Fruit fly (Drosophila melanogaster) whole organism, prepupa: ENCODE measurements around the gene CG13369.

ENCODE experiments used
- CG10631 ChIP-seq: fragments of 200-800 bp; sonication (Bioruptor generic); optimal IDR thresholded peaks from 2 replicates; lab custom pipeline; 2016; ENCODE audit warnings: missing biosample characterization, missing genetic modification characterization
- CG10669 ChIP-seq: fragments of 200-800 bp; sonication (Bioruptor generic); optimal IDR thresholded peaks from 3 replicates; lab custom pipeline; 2018; ENCODE audit warnings: missing biosample characterization, mild to moderate bottlenecking, missing genetic modification characterization, moderate library complexity
- CG11294 ChIP-seq: fragments of 200-800 bp; sonication (Bioruptor generic); IDR thresholded peaks from 2 replicates; pipeline ENCODE4 v1.3.6; 2022; ENCODE audit warnings: missing biosample characterization, missing genetic modification characterization
- CG11902 ChIP-seq: fragments of 200-800 bp; sonication (Bioruptor generic); optimal IDR thresholded peaks from 3 replicates; lab custom pipeline; 2016; ENCODE audit warnings: missing biosample characterization, missing genetic modification characterization
- CG15336 ChIP-seq: fragments of 200-800 bp; sonication (Bioruptor generic); IDR thresholded peaks from 2 replicates; pipeline ENCODE4 v1.3.6; 2022; ENCODE audit warnings: missing biosample characterization, missing genetic modification characterization
- CG16779 ChIP-seq: fragments of 200-800 bp; sonication (Bioruptor generic); optimal IDR thresholded peaks from 3 replicates; lab custom pipeline; 2017; ENCODE audit warnings: missing biosample characterization, mild to moderate bottlenecking, missing genetic modification characterization
- CG31627 ChIP-seq: fragments of 200-800 bp; sonication (Bioruptor generic); optimal IDR thresholded peaks from 3 replicates; lab custom pipeline; 2016; ENCODE audit warnings: missing biosample characterization, missing genetic modification characterization
- CG32006 ChIP-seq: fragments of 200-800 bp; sonication (Bioruptor generic); optimal IDR thresholded peaks from 3 replicates; lab custom pipeline; 2017; ENCODE audit warnings: missing biosample characterization, mild to moderate bottlenecking, missing genetic modification characterization
- CG34406 ChIP-seq: fragments of 200-800 bp; sonication (Bioruptor generic); optimal IDR thresholded peaks from 3 replicates; lab custom pipeline; 2016; ENCODE audit warnings: missing biosample characterization, missing genetic modification characterization
- CG3919 ChIP-seq: fragments of 200-800 bp; sonication (Bioruptor generic); optimal IDR thresholded peaks from 3 replicates; lab custom pipeline; 2016; ENCODE audit warnings: missing biosample characterization, missing genetic modification characterization
- CG4318 ChIP-seq: fragments of 200-800 bp; sonication (Bioruptor generic); optimal IDR thresholded peaks from 3 replicates; lab custom pipeline; 2017; ENCODE audit warnings: missing biosample characterization, mild to moderate bottlenecking, missing genetic modification characterization
- CG6792 ChIP-seq: fragments of 200-800 bp; sonication (Bioruptor generic); optimal IDR thresholded peaks from 3 replicates; lab custom pipeline; 2016; ENCODE audit warnings: missing biosample characterization, missing genetic modification characterization
- CG6808 ChIP-seq: fragments of 200-800 bp; sonication (Bioruptor generic); optimal IDR thresholded peaks from 3 replicates; lab custom pipeline; 2017; ENCODE audit warnings: missing biosample characterization, missing genetic modification characterization, mild to moderate bottlenecking, moderate library complexity, missing genetic modification reagents
- CG6854 ChIP-seq: fragments of 200-800 bp; sonication (Bioruptor generic); optimal IDR thresholded peaks from 2 replicates; lab custom pipeline; 2017; ENCODE audit warnings: missing biosample characterization, mild to moderate bottlenecking, missing genetic modification characterization
- CG8119 ChIP-seq: fragments of 200-800 bp; sonication (Bioruptor generic); IDR thresholded peaks from 3 replicates; pipeline ENCODE4 v1.3.6; 2022; ENCODE audit warnings: missing biosample characterization, missing genetic modification characterization
- CG9139 ChIP-seq: fragments of 200-800 bp; sonication (Bioruptor generic); optimal IDR thresholded peaks from 3 replicates; lab custom pipeline; 2017; ENCODE audit warnings: missing biosample characterization, mild to moderate bottlenecking, missing genetic modification characterization
- Eip75B ChIP-seq: fragments of 200-800 bp; sonication (Bioruptor generic); optimal IDR thresholded peaks from 3 replicates; lab custom pipeline; 2016; ENCODE audit warnings: missing biosample characterization, missing genetic modification characterization
- Eip78C ChIP-seq: fragments of 200-800 bp; sonication (Bioruptor generic); peaks from one replicate; lab custom pipeline; 2016; ENCODE audit warnings: missing biosample characterization, missing genetic modification characterization
- Ets21C ChIP-seq: fragments of 200-800 bp; sonication (Bioruptor generic); optimal IDR thresholded peaks from 3 replicates; lab custom pipeline; 2016; ENCODE audit warnings: missing biosample characterization, missing genetic modification characterization
- Ets96B ChIP-seq: fragments of 200-800 bp; optimal IDR thresholded peaks from 2 replicates; lab custom pipeline; 2019; ENCODE audit warnings: missing biosample characterization, mild to moderate bottlenecking, missing genetic modification characterization, moderate library complexity
- Gug ChIP-seq: fragments of 200-800 bp; sonication (Bioruptor generic); IDR thresholded peaks from 2 replicates; pipeline ENCODE4 v1.3.6; 2022; ENCODE audit warnings: missing biosample characterization, missing genetic modification characterization
- Hr38 ChIP-seq: sonication (Bioruptor generic); optimal IDR thresholded peaks from 2 replicates; lab custom pipeline; 2016; ENCODE audit warnings: missing biosample characterization, missing genetic modification characterization
- Hr39 ChIP-seq: fragments of 200-800 bp; sonication (Bioruptor generic); optimal IDR thresholded peaks from 2 replicates; lab custom pipeline; 2016; ENCODE audit warnings: missing biosample characterization, missing genetic modification characterization
- Hr4 ChIP-seq: fragments of 200-800 bp; sonication (Bioruptor generic); optimal IDR thresholded peaks from 3 replicates; lab custom pipeline; 2016; ENCODE audit warnings: missing biosample characterization, missing genetic modification characterization
- Lpt ChIP-seq: fragments of 200-800 bp; sonication (Bioruptor generic); optimal IDR thresholded peaks from 3 replicates; lab custom pipeline; 2016; ENCODE audit warnings: missing biosample characterization, missing genetic modification characterization
- Smox ChIP-seq: fragments of 200-800 bp; sonication (Bioruptor generic); optimal IDR thresholded peaks from 3 replicates; lab custom pipeline; 2016; ENCODE audit warnings: missing biosample characterization, missing genetic modification characterization
- Sox102F ChIP-seq: fragments of 200-800 bp; sonication (Bioruptor generic); optimal IDR thresholded peaks from 2 replicates; lab custom pipeline; 2016; ENCODE audit warnings: missing biosample characterization, mild to moderate bottlenecking, missing genetic modification characterization
- Sox14 ChIP-seq: fragments of 200-800 bp; sonication (Bioruptor generic); optimal IDR thresholded peaks from 3 replicates; lab custom pipeline; 2016; ENCODE audit warnings: missing biosample characterization, missing genetic modification characterization
- Sox15 ChIP-seq: fragments of 200-800 bp; sonication (Bioruptor generic); optimal IDR thresholded peaks from 3 replicates; lab custom pipeline; 2016; ENCODE audit warnings: missing biosample characterization, missing genetic modification characterization
- achi ChIP-seq: fragments of 200-800 bp; sonication (Bioruptor generic); optimal IDR thresholded peaks from 3 replicates; lab custom pipeline; 2016; ENCODE audit warnings: missing biosample characterization, missing genetic modification characterization
- acj6 ChIP-seq: fragments of 200-800 bp; sonication (Bioruptor generic); optimal IDR thresholded peaks from 3 replicates; lab custom pipeline; 2016; ENCODE audit warnings: missing biosample characterization, missing genetic modification characterization
- cyc ChIP-seq: fragments of 200-800 bp; sonication (Bioruptor generic); optimal IDR thresholded peaks from 3 replicates; lab custom pipeline; 2016; ENCODE audit warnings: missing biosample characterization, missing genetic modification characterization
- dac ChIP-seq: fragments of 200-800 bp; sonication (Bioruptor generic); optimal IDR thresholded peaks from 2 replicates; lab custom pipeline; 2017; ENCODE audit warnings: missing biosample characterization, mild to moderate bottlenecking, missing genetic modification characterization
- dsx ChIP-seq: fragments of 200-800 bp; optimal IDR thresholded peaks from 3 replicates; lab custom pipeline; 2019; ENCODE audit warnings: missing biosample characterization, mild to moderate bottlenecking, missing genetic modification characterization, moderate library complexity; ENCODE audit not compliant: poor library complexity, severe bottlenecking
- esn ChIP-seq: fragments of 200-800 bp; sonication (Bioruptor generic); optimal IDR thresholded peaks from 2 replicates; lab custom pipeline; 2016; ENCODE audit warnings: missing biosample characterization, mild to moderate bottlenecking, missing genetic modification characterization, moderate library complexity
- fd59A ChIP-seq: fragments of 200-800 bp; sonication (Bioruptor generic); optimal IDR thresholded peaks from 2 replicates; lab custom pipeline; 2017; ENCODE audit warnings: missing biosample characterization, mild to moderate bottlenecking, missing genetic modification characterization, missing genetic modification reagents
- fd85E ChIP-seq: fragments of 200-800 bp; sonication (Bioruptor generic); optimal IDR thresholded peaks from 3 replicates; lab custom pipeline; 2016; ENCODE audit warnings: missing biosample characterization, missing genetic modification characterization
- fkh ChIP-seq: fragments of 200-800 bp; sonication (Bioruptor generic); optimal IDR thresholded peaks from 3 replicates; lab custom pipeline; 2017; ENCODE audit warnings: missing biosample characterization, mild to moderate bottlenecking, missing genetic modification characterization, moderate library complexity
- lz ChIP-seq: fragments of 200-800 bp; sonication (Bioruptor generic); optimal IDR thresholded peaks from 3 replicates; lab custom pipeline; 2016; ENCODE audit warnings: missing biosample characterization, missing genetic modification characterization
- salr ChIP-seq, 2 experiments: fragments of 200-800 bp; sonication (Bioruptor generic); optimal IDR thresholded peaks; 3 replicates each; lab custom pipeline; 2016 to 2018; ENCODE audit warnings: missing biosample characterization in 2 of 2, missing genetic modification characterization in 2 of 2, mild to moderate bottlenecking in 1 of 2
- svp ChIP-seq: fragments of 200-800 bp; sonication (Bioruptor generic); peaks from one replicate; lab custom pipeline; 2016; ENCODE audit warnings: missing biosample characterization, missing genetic modification characterization
- topi ChIP-seq: fragments of 200-800 bp; sonication (Bioruptor generic); optimal IDR thresholded peaks from 3 replicates; lab custom pipeline; 2016; ENCODE audit warnings: missing biosample characterization, missing genetic modification characterization
- vri ChIP-seq: fragments of 200-800 bp; sonication (Bioruptor generic); optimal IDR thresholded peaks from 3 replicates; lab custom pipeline; 2016; ENCODE audit warnings: missing biosample characterization, mild to moderate bottlenecking, missing genetic modification characterization

Gene CG13369

dm6 chrX:618583-618982 is 4.7 kb upstream of the CG13369 start:
- TF ChIP-seq Hr39 (peak; percentile 5), lz (GFP tag; lab: Kevin White, UChicago) (peak; percentile 21), CG6854 (GFP tag; lab: Kevin White, UChicago) (no peak), Sox102F (no peak), Eip78C (GFP tag; lab: Kevin White, UChicago) (peak; percentile 2), CG16779 (no peak), Lpt (GFP tag; lab: Kevin White, UChicago) (no peak), CG32006 (GFP tag; lab: Kevin White, UChicago) (peak; percentile 59), CG31627 (GFP tag; lab: Kevin White, UChicago) (peak; percentile 2), fkh (GFP tag; lab: Kevin White, UChicago) (no peak), CG15336 (GFP tag; lab: Robert Waterston, UW) (peak; percentile 39; the same call in 1 of the 2 replicates), dsx (GFP tag; lab: Kevin White, UChicago) (no peak), Sox14 (GFP tag; lab: Kevin White, UChicago) (no peak), vri (GFP tag; lab: Kevin White, UChicago) (no peak), esn (GFP tag; lab: Kevin White, UChicago) (no peak), fd59A (GFP tag; lab: Kevin White, UChicago) (no peak), CG6808 (no peak), salr (GFP tag; optimal IDR thresholded peaks at IDR 0.05; lab: Kevin White, UChicago) (no peak), CG3919 (GFP tag; lab: Kevin White, UChicago) (no peak), CG10631 (GFP tag; lab: Kevin White, UChicago) (no peak), Smox (GFP tag; lab: Kevin White, UChicago) (no peak), CG8119 (no peak), acj6 (no peak), svp (GFP tag; lab: Kevin White, UChicago) (peak; percentile 74), achi (no peak), CG9139 (GFP tag; lab: Kevin White, UChicago) (no peak), dac (GFP tag; lab: Kevin White, UChicago) (no peak), Hr4 (peak; percentile 10), Ets96B (tag; lab: Kevin White, UChicago) (no peak)

- TF ChIP-seq Gug (GFP tag; lab: Robert Waterston, UW): no peak
- no peak for TF ChIP-seq salr (GFP tag; optimal IDR thresholded peaks at IDR 0.05; lab: Kevin White, UChicago)
- no peak for TF ChIP-seq fd59A (GFP tag; lab: Kevin White, UChicago)
- peak; percentile 41; the same call in 1 of the 3 replicates for TF ChIP-seq CG8119
- TF ChIP-seq CG6854 (GFP tag; lab: Kevin White, UChicago): no peak
- TF ChIP-seq Ets21C (GFP tag; lab: Kevin White, UChicago): no peak
- no peak for TF ChIP-seq Sox15
- TF ChIP-seq lz (GFP tag; lab: Kevin White, UChicago): no peak
- no peak for TF ChIP-seq CG34406 (GFP tag; lab: Kevin White, UChicago)
- TF ChIP-seq CG11902 (GFP tag; lab: Kevin White, UChicago): no peak
- TF ChIP-seq Hr4: peak; percentile 33
- peak; percentile 22; the same call in 1 of the 2 replicates for TF ChIP-seq CG15336 (GFP tag; lab: Robert Waterston, UW)
- TF ChIP-seq CG4318 (GFP tag; lab: Kevin White, UChicago): no peak
- no peak for TF ChIP-seq Hr38 (GFP tag; lab: Kevin White, UChicago)
- TF ChIP-seq achi: no peak
- no peak for TF ChIP-seq Sox14 (GFP tag; lab: Kevin White, UChicago)
- TF ChIP-seq CG11294: no peak
- peak; percentile 61 for TF ChIP-seq svp (GFP tag; lab: Kevin White, UChicago)
- TF ChIP-seq Lpt (GFP tag; lab: Kevin White, UChicago): no peak
- no peak for TF ChIP-seq Eip75B (GFP tag; lab: Kevin White, UChicago)
- TF ChIP-seq CG10669: no peak
- no peak for TF ChIP-seq topi
- no peak for TF ChIP-seq cyc (GFP tag; lab: Kevin White, UChicago)
- no peak for TF ChIP-seq CG16779
- TF ChIP-seq CG32006 (GFP tag; lab: Kevin White, UChicago): peak; percentile 24
- TF ChIP-seq CG10631 (GFP tag; lab: Kevin White, UChicago): no peak
- no peak for TF ChIP-seq dac (GFP tag; lab: Kevin White, UChicago)
- TF ChIP-seq CG6792 (GFP tag; lab: Kevin White, UChicago): no peak
- no peak for TF ChIP-seq fkh (GFP tag; lab: Kevin White, UChicago)
- no peak for TF ChIP-seq fd85E
Measured at dm6 chrX:619220-620101, 3.8 kb upstream of the CG13369 start.
